Worm (Caenorhabditis elegans) whole organism, L3 larva: ENCODE measurements around the gene Y55D5A.1.

Source experiments
- ZK546.5 ChIP-seq: sonication (generic microtip); optimal IDR thresholded peaks from 2 replicates; lab custom pipeline; 2017; ENCODE audit warnings: missing biosample characterization, missing genetic modification characterization
- aly-2 ChIP-seq: fragments of 150-350 bp; optimal IDR thresholded peaks from 2 replicates; lab custom pipeline; 2014; ENCODE audit warnings: missing biosample characterization, missing genetic modification characterization
- ama-1 ChIP-seq: fragments of 150-350 bp; optimal IDR thresholded peaks from 2 replicates; lab custom pipeline; 2018
- ceh-16 ChIP-seq: sonication (generic microtip); optimal IDR thresholded peaks from 2 replicates; lab custom pipeline; 2017; ENCODE audit warnings: missing biosample characterization, missing genetic modification characterization
- ceh-28 ChIP-seq: fragments of 150-350 bp; optimal IDR thresholded peaks from 2 replicates; lab custom pipeline; 2014; ENCODE audit warnings: missing biosample characterization, missing genetic modification reagents, missing genetic modification characterization
- ceh-82 ChIP-seq: fragments of 150-350 bp; optimal IDR thresholded peaks from 2 replicates; lab custom pipeline; 2014; ENCODE audit warnings: missing biosample characterization, missing genetic modification characterization
- ceh-9 ChIP-seq: sonication (generic microtip); optimal IDR thresholded peaks from 2 replicates; lab custom pipeline; 2018; ENCODE audit warnings: missing biosample characterization, missing genetic modification characterization
- daf-12 ChIP-seq: fragments of 150-350 bp; optimal IDR thresholded peaks from 2 replicates; lab custom pipeline; 2014; ENCODE audit warnings: missing biosample characterization, missing genetic modification reagents, missing genetic modification characterization
- egl-27 ChIP-seq: sonication (generic microtip); optimal IDR thresholded peaks from 4 replicates; lab custom pipeline; 2017; ENCODE audit warnings: missing biosample characterization, missing genetic modification reagents, missing genetic modification characterization
- egl-5 ChIP-seq: fragments of 150-350 bp; optimal IDR thresholded peaks from 2 replicates; lab custom pipeline; 2017; ENCODE audit warnings: missing biosample characterization, missing genetic modification reagents, missing genetic modification characterization, inconsistent platforms
- elt-1 ChIP-seq: fragments of 150-350 bp; optimal IDR thresholded peaks from 2 replicates; lab custom pipeline; 2014; ENCODE audit warnings: missing biosample characterization, missing genetic modification characterization
- elt-2 ChIP-seq: sonication (generic microtip); optimal IDR thresholded peaks from 2 replicates; lab custom pipeline; 2016; ENCODE audit warnings: missing genetic modification reagents, mild to moderate bottlenecking, missing genetic modification characterization, missing compliant biosample characterization
- elt-3 ChIP-seq, 3 experiments: fragments of 150-350 bp in 1 of 3; sonication (generic microtip) in 2 of 3; optimal IDR thresholded peaks; 2 replicates in 2 of 3; 4 replicates in 1 of 3; lab custom pipeline; 2014 to 2017; ENCODE audit warnings: missing biosample characterization in 3 of 3, missing genetic modification characterization in 3 of 3
- eor-1 ChIP-seq, 2 experiments: fragments of 150-350 bp; optimal IDR thresholded peaks; 2 replicates each; lab custom pipeline; 2014 to 2018; ENCODE audit warnings: missing biosample characterization in 2 of 2, missing genetic modification characterization in 2 of 2
- fkh-10 ChIP-seq: sonication (generic microtip); optimal IDR thresholded peaks from 2 replicates; lab custom pipeline; 2017; ENCODE audit warnings: missing biosample characterization, missing genetic modification reagents, missing genetic modification characterization
- fkh-2 ChIP-seq: fragments of 150-350 bp; optimal IDR thresholded peaks from 2 replicates; lab custom pipeline; 2014; ENCODE audit warnings: missing biosample characterization, missing genetic modification reagents, missing genetic modification characterization
- hmg-11 ChIP-seq: sonication (generic microtip); optimal IDR thresholded peaks from 2 replicates; lab custom pipeline; 2016; ENCODE audit warnings: missing genetic modification characterization, missing compliant biosample characterization
- lin-15B ChIP-seq: fragments of 150-350 bp; optimal IDR thresholded peaks from 2 replicates; lab custom pipeline; 2014; ENCODE audit warnings: missing biosample characterization, missing genetic modification characterization
- lin-39 ChIP-seq: fragments of 150-350 bp; optimal IDR thresholded peaks from 2 replicates; lab custom pipeline; 2018; ENCODE audit warnings: missing biosample characterization, missing genetic modification reagents, missing genetic modification characterization
- mdl-1 ChIP-seq: fragments of 150-350 bp; optimal IDR thresholded peaks from 2 replicates; lab custom pipeline; 2014; ENCODE audit warnings: missing biosample characterization, missing genetic modification characterization
- nfya-1 ChIP-seq: sonication (generic microtip); optimal IDR thresholded peaks from 2 replicates; lab custom pipeline; 2017; ENCODE audit warnings: missing genetic modification characterization, mild to moderate bottlenecking, missing compliant biosample characterization, antibody characterized with exemption, moderate library complexity; ENCODE audit not compliant: insufficient read depth
- nhr-11 ChIP-seq: fragments of 150-350 bp; optimal IDR thresholded peaks from 2 replicates; lab custom pipeline; 2014; ENCODE audit warnings: missing biosample characterization, missing genetic modification characterization
- nhr-12 ChIP-seq: fragments of 150-350 bp; optimal IDR thresholded peaks from 2 replicates; lab custom pipeline; 2014; ENCODE audit warnings: missing biosample characterization, missing genetic modification characterization
- nhr-237 ChIP-seq: fragments of 150-350 bp; optimal IDR thresholded peaks from 2 replicates; lab custom pipeline; 2014; ENCODE audit warnings: missing biosample characterization, missing genetic modification characterization
- nhr-28 ChIP-seq: fragments of 150-350 bp; optimal IDR thresholded peaks from 2 replicates; lab custom pipeline; 2014; ENCODE audit warnings: missing biosample characterization, missing genetic modification characterization
- nhr-43 ChIP-seq: sonication (generic microtip); optimal IDR thresholded peaks from 2 replicates; lab custom pipeline; 2016; ENCODE audit warnings: mild to moderate bottlenecking, missing genetic modification characterization, missing compliant biosample characterization; ENCODE audit not compliant: poor library complexity, severe bottlenecking
- nhr-67 ChIP-seq: fragments of 150-350 bp; optimal IDR thresholded peaks from 2 replicates; lab custom pipeline; 2014; ENCODE audit warnings: missing biosample characterization, missing genetic modification characterization
- nhr-76 ChIP-seq: fragments of 150-350 bp; sonication (generic microtip); optimal IDR thresholded peaks from 5 replicates; lab custom pipeline; 2014; ENCODE audit warnings: missing biosample characterization, missing genetic modification characterization
- nhr-77 ChIP-seq: fragments of 150-350 bp; optimal IDR thresholded peaks from 2 replicates; lab custom pipeline; 2014; ENCODE audit warnings: missing biosample characterization, missing genetic modification characterization
- pha-4 ChIP-seq: fragments of 150-350 bp; optimal IDR thresholded peaks from 2 replicates; lab custom pipeline; 2014; ENCODE audit warnings: missing biosample characterization, missing genetic modification reagents, missing genetic modification characterization
- pqm-1 ChIP-seq: fragments of 150-350 bp; optimal IDR thresholded peaks from 2 replicates; lab custom pipeline; 2017; ENCODE audit warnings: missing biosample characterization, missing genetic modification characterization, inconsistent platforms
- sea-2 ChIP-seq: fragments of 150-350 bp; sonication (generic microtip); optimal IDR thresholded peaks from 4 replicates; lab custom pipeline; 2014; ENCODE audit warnings: missing biosample characterization, missing genetic modification reagents, missing genetic modification characterization
- skn-1 ChIP-seq: fragments of 150-350 bp; optimal IDR thresholded peaks from 2 replicates; lab custom pipeline; 2014; ENCODE audit warnings: missing biosample characterization, missing genetic modification characterization
- snpc-4 ChIP-seq: fragments of 150-350 bp; optimal IDR thresholded peaks from 2 replicates; lab custom pipeline; 2014; ENCODE audit warnings: missing biosample characterization, missing genetic modification characterization
- tbx-2 ChIP-seq: sonication (generic microtip); optimal IDR thresholded peaks from 2 replicates; lab custom pipeline; 2016; ENCODE audit warnings: mild to moderate bottlenecking, missing genetic modification characterization, missing compliant biosample characterization
- unc-39 ChIP-seq: sonication (generic microtip); optimal IDR thresholded peaks from 4 replicates; lab custom pipeline; 2017; ENCODE audit warnings: missing biosample characterization, missing genetic modification characterization
- unc-62 ChIP-seq: fragments of 150-350 bp; sonication (generic microtip); optimal IDR thresholded peaks from 4 replicates; lab custom pipeline; 2014; ENCODE audit warnings: missing biosample characterization, missing genetic modification reagents, missing genetic modification characterization
- zag-1 ChIP-seq: fragments of 150-350 bp; optimal IDR thresholded peaks from 2 replicates; lab custom pipeline; 2014; ENCODE audit warnings: missing biosample characterization, missing genetic modification characterization
- ztf-11 ChIP-seq: fragments of 150-350 bp; optimal IDR thresholded peaks from 2 replicates; lab custom pipeline; 2014; ENCODE audit warnings: missing biosample characterization, missing genetic modification characterization

Y55D5A.1 gene

ce11 chrIII:3029822-3030221 is 47.6 kb downstream of the Y55D5A.1 start:
- TF ChIP-seq mdl-1 (tag; lab: Kevin White, UChicago) (no peak), aly-2 (tag; lab: Kevin White, UChicago) (no peak), elt-2 (tag; lab: Kevin White, UChicago) (peak; percentile 15), pha-4 (tag; lab: Kevin White, UChicago) (peak; percentile 10), ceh-9 (tag; lab: Kevin White, UChicago) (no peak)

ce11 chrIII:3031017-3031756 is 49.0 kb downstream of the Y55D5A.1 start:
- TF ChIP-seq egl-5 (tag; lab: Kevin White, UChicago) (peak; percentile 48), hmg-11 (peak; percentile 38), unc-39 (tag; lab: Kevin White, UChicago) (no peak), nfya-1 (tag; lab: Kevin White, UChicago) (peak; percentile 93), lin-39 (tag; lab: Kevin White, UChicago) (peak; percentile 49), zag-1 (tag; lab: Kevin White, UChicago) (no peak)
- TF ChIP-seq, all 47 proteins: peak for 4

ce11 chrIII:3033507-3033906 is 51.3 kb downstream of the Y55D5A.1 start:
- TF ChIP-seq nfya-1 (tag; lab: Kevin White, UChicago) (peak; percentile 70), elt-1 (tag; lab: Kevin White, UChicago) (no peak)
- TF ChIP-seq, all 47 proteins: peak for 1

ce11 chrIII:3033931-3034330 is 51.7 kb downstream of the Y55D5A.1 start:
- TF ChIP-seq egl-27 (tag; lab: Kevin White, UChicago) (no peak), ceh-9 (tag; lab: Kevin White, UChicago) (no peak), daf-12 (no peak), nhr-77 (tag; lab: Kevin White, UChicago) (no peak)

- TF ChIP-seq tbx-2 (tag; lab: Kevin White, UChicago) (no peak), nfya-1 (tag; lab: Kevin White, UChicago) (peak; percentile 11), sea-2 (GFP tag; lab: Kevin White, UChicago) (no peak), pha-4 (tag; lab: Kevin White, UChicago) (peak; percentile 32), elt-2 (tag; lab: Kevin White, UChicago) (peak; percentile 67), skn-1 (tag; lab: Kevin White, UChicago) (no peak)
- TF ChIP-seq, all 47 proteins: peak for 3
These were observed 52.2 kb downstream of the Y55D5A.1 start for ce11 chrIII:3034458-3034857.

ce11 chrIII:3035977-3036376 is 53.8 kb downstream of the Y55D5A.1 start:
- TF ChIP-seq elt-3 (tag; optimal IDR thresholded peaks at IDR 0.05; lab: Kevin White, UChicago) (no peak), fkh-2 (no peak), egl-27 (tag; lab: Kevin White, UChicago) (no peak), eor-1 (tag; optimal IDR thresholded peaks at IDR 0.05; lab: Kevin White, UChicago) (no peak), ceh-28 (tag; lab: Kevin White, UChicago) (no peak), daf-12 (no peak), egl-5 (tag; lab: Kevin White, UChicago) (peak; percentile 11), aly-2 (tag; lab: Kevin White, UChicago) (no peak), nhr-12 (no peak), ceh-82 (tag; lab: Kevin White, UChicago) (no peak), elt-2 (tag; lab: Kevin White, UChicago) (peak; percentile 40), ceh-16 (no peak), nhr-237 (tag; lab: Kevin White, UChicago) (no peak), zag-1 (tag; lab: Kevin White, UChicago) (no peak), unc-62 (GFP tag; lab: Kevin White, UChicago) (no peak), elt-1 (tag; lab: Kevin White, UChicago) (peak; percentile 10), nhr-43 (peak; percentile 9), skn-1 (tag; lab: Kevin White, UChicago) (peak; percentile 63), nhr-77 (tag; lab: Kevin White, UChicago) (no peak), nhr-76 (tag; lab: Kevin White, UChicago) (no peak), tbx-2 (tag; lab: Kevin White, UChicago) (no peak), lin-39 (tag; lab: Kevin White, UChicago) (peak; percentile 85), nhr-11 (tag; lab: Kevin White, UChicago) (no peak), fkh-10 (GFP tag; lab: Kevin White, UChicago) (peak; percentile 27), ZK546.5 (tag; lab: Kevin White, UChicago) (no peak), pqm-1 (tag; lab: Kevin White, UChicago) (no peak), ceh-9 (tag; lab: Kevin White, UChicago) (no peak), ama-1 (no peak), ztf-11 (tag; lab: Kevin White, UChicago) (no peak), hmg-11 (peak; percentile 86), unc-39 (tag; lab: Kevin White, UChicago) (no peak), snpc-4 (tag; lab: Kevin White, UChicago) (peak; percentile 39), lin-15B (peak; percentile 52), nhr-28 (tag; lab: Kevin White, UChicago) (no peak), nhr-67 (no peak)
